Fruit fly (Drosophila melanogaster): ENCODE measurements around the gene CG7320.

dm6 chr3L:18194998-18195604 is 6.2 kb upstream of the CG7320 start:
- TF ChIP-seq CG8478 (optimal IDR thresholded peaks at IDR 0.05) = no peak
- no peak for TF ChIP-seq CTCF (optimal IDR thresholded peaks at IDR 0.05)

All from S2 (cell line).